Worm (Caenorhabditis elegans) whole organism, L2 larva: ENCODE results near the gene dsb-3.

ENCODE experiments used
- C34F6.9 ChIP-seq: fragments of 150-350 bp; optimal IDR thresholded peaks from 2 replicates; lab custom pipeline; 2014; ENCODE audit warnings: missing biosample characterization, missing genetic modification characterization
- F13H6.1 ChIP-seq: sonication (generic microtip); optimal IDR thresholded peaks from 2 replicates; lab custom pipeline; 2016; ENCODE audit warnings: missing genetic modification characterization, missing compliant biosample characterization
- R02D3.7 ChIP-seq: fragments of 150-350 bp; optimal IDR thresholded peaks from 2 replicates; lab custom pipeline; 2014; ENCODE audit warnings: missing biosample characterization, missing genetic modification characterization
- Y55F3AM.14 ChIP-seq: fragments of 200-800 bp; sonication (Bioruptor generic); optimal IDR thresholded peaks from 2 replicates; lab custom pipeline; 2018; ENCODE audit warnings: mild to moderate bottlenecking, missing genetic modification characterization, missing compliant biosample characterization
- ZK546.5 ChIP-seq: sonication (generic microtip); optimal IDR thresholded peaks from 2 replicates; lab custom pipeline; 2017; ENCODE audit warnings: missing biosample characterization, missing genetic modification characterization
- alr-1 ChIP-seq: fragments of 150-350 bp; optimal IDR thresholded peaks from 2 replicates; lab custom pipeline; 2014; ENCODE audit warnings: missing biosample characterization, missing genetic modification characterization
- aly-2 ChIP-seq: fragments of 150-350 bp; optimal IDR thresholded peaks from 2 replicates; lab custom pipeline; 2014; ENCODE audit warnings: missing biosample characterization, missing genetic modification characterization
- ama-1 ChIP-seq: fragments of 150-350 bp; optimal IDR thresholded peaks from 2 replicates; lab custom pipeline; 2018; ENCODE audit warnings: inconsistent platforms
- blmp-1 ChIP-seq: sonication (generic microtip); optimal IDR thresholded peaks from 2 replicates; lab custom pipeline; 2017; ENCODE audit warnings: missing genetic modification characterization, mild to moderate bottlenecking, missing compliant biosample characterization, antibody characterized with exemption, moderate library complexity; ENCODE audit not compliant: insufficient read depth
- ceh-16 ChIP-seq: fragments of 150-350 bp; optimal IDR thresholded peaks from 2 replicates; lab custom pipeline; 2014; ENCODE audit warnings: missing biosample characterization, missing genetic modification characterization
- ceh-82 ChIP-seq: fragments of 150-350 bp; optimal IDR thresholded peaks from 2 replicates; lab custom pipeline; 2014; ENCODE audit warnings: missing biosample characterization, missing genetic modification characterization
- crh-2 ChIP-seq: sonication (generic microtip); optimal IDR thresholded peaks from 2 replicates; lab custom pipeline; 2017; ENCODE audit warnings: missing biosample characterization, missing genetic modification characterization
- dmd-4 ChIP-seq: sonication (generic microtip); optimal IDR thresholded peaks from 2 replicates; lab custom pipeline; 2017; ENCODE audit warnings: missing biosample characterization, missing genetic modification characterization
- egl-27 ChIP-seq: sonication (generic microtip); optimal IDR thresholded peaks from 3 replicates; lab custom pipeline; 2017; ENCODE audit warnings: missing biosample characterization, missing genetic modification reagents, missing genetic modification characterization
- elt-1 ChIP-seq: fragments of 150-350 bp; optimal IDR thresholded peaks from 2 replicates; lab custom pipeline; 2014; ENCODE audit warnings: missing biosample characterization, missing genetic modification characterization
- elt-3 ChIP-seq: sonication (generic microtip); optimal IDR thresholded peaks from 2 replicates; lab custom pipeline; 2017; ENCODE audit warnings: missing biosample characterization, missing genetic modification characterization
- fos-1 ChIP-seq: fragments of 150-350 bp; optimal IDR thresholded peaks from 2 replicates; lab custom pipeline; 2014; ENCODE audit warnings: missing biosample characterization, missing genetic modification characterization
- gmeb-1 ChIP-seq: fragments of 150-350 bp; optimal IDR thresholded peaks from 2 replicates; lab custom pipeline; 2014; ENCODE audit warnings: missing biosample characterization, missing genetic modification characterization
- lin-11 ChIP-seq: fragments of 150-350 bp; sonication (generic microtip); optimal IDR thresholded peaks from 2 replicates; lab custom pipeline; 2014; ENCODE audit warnings: missing biosample characterization, missing genetic modification characterization, inconsistent platforms, mixed read lengths
- lin-13 ChIP-seq: fragments of 150-350 bp; optimal IDR thresholded peaks from 2 replicates; lab custom pipeline; 2014; ENCODE audit warnings: missing biosample characterization, missing genetic modification reagents, missing genetic modification characterization
- lin-39 ChIP-seq: fragments of 150-350 bp; optimal IDR thresholded peaks from 2 replicates; lab custom pipeline; 2014; ENCODE audit warnings: missing biosample characterization, missing genetic modification reagents, missing genetic modification characterization
- lsy-2 ChIP-seq, 2 experiments: fragments of 150-350 bp in 1 of 2; sonication (generic microtip) in 1 of 2; optimal IDR thresholded peaks; 2 replicates each; lab custom pipeline; 2014 to 2017; ENCODE audit warnings: missing biosample characterization in 2 of 2, missing genetic modification characterization in 2 of 2
- mab-5 ChIP-seq: fragments of 150-350 bp; optimal IDR thresholded peaks from 2 replicates; lab custom pipeline; 2014; ENCODE audit warnings: missing biosample characterization, missing genetic modification characterization
- mbf-1 ChIP-seq: sonication (generic microtip); optimal IDR thresholded peaks from 2 replicates; lab custom pipeline; 2017; ENCODE audit warnings: missing biosample characterization, missing genetic modification characterization
- mdl-1 ChIP-seq, 2 experiments: fragments of 150-350 bp in 1 of 2; sonication (generic microtip) in 1 of 2; optimal IDR thresholded peaks; 2 replicates each; lab custom pipeline; 2017; ENCODE audit warnings: missing biosample characterization in 2 of 2, missing genetic modification characterization in 2 of 2
- nhr-10 ChIP-seq: sonication (generic microtip); optimal IDR thresholded peaks from 2 replicates; lab custom pipeline; 2017; ENCODE audit warnings: missing biosample characterization, missing genetic modification characterization
- nhr-11 ChIP-seq: fragments of 150-350 bp; optimal IDR thresholded peaks from 2 replicates; lab custom pipeline; 2014; ENCODE audit warnings: missing biosample characterization, missing genetic modification characterization
- nhr-12 ChIP-seq: fragments of 150-350 bp; optimal IDR thresholded peaks from 2 replicates; lab custom pipeline; 2014; ENCODE audit warnings: missing biosample characterization, missing genetic modification characterization
- nhr-129 ChIP-seq: fragments of 150-350 bp; optimal IDR thresholded peaks from 2 replicates; lab custom pipeline; 2014; ENCODE audit warnings: missing biosample characterization, missing genetic modification characterization
- nhr-21 ChIP-seq: fragments of 150-350 bp; optimal IDR thresholded peaks from 2 replicates; lab custom pipeline; 2014; ENCODE audit warnings: missing biosample characterization, missing genetic modification characterization
- nhr-23 ChIP-seq: fragments of 150-350 bp; optimal IDR thresholded peaks from 2 replicates; lab custom pipeline; 2014; ENCODE audit warnings: missing biosample characterization, missing genetic modification reagents, missing genetic modification characterization
- nhr-237 ChIP-seq: fragments of 150-350 bp; optimal IDR thresholded peaks from 2 replicates; lab custom pipeline; 2014; ENCODE audit warnings: missing biosample characterization, missing genetic modification characterization
- nhr-25 ChIP-seq: fragments of 150-350 bp; sonication (generic microtip); optimal IDR thresholded peaks from 3 replicates; lab custom pipeline; 2014; ENCODE audit warnings: missing biosample characterization, missing genetic modification characterization
- nhr-6 ChIP-seq: fragments of 150-350 bp; optimal IDR thresholded peaks from 2 replicates; lab custom pipeline; 2014; ENCODE audit warnings: missing biosample characterization, missing genetic modification characterization
- nhr-77 ChIP-seq: fragments of 150-350 bp; optimal IDR thresholded peaks from 2 replicates; lab custom pipeline; 2014; ENCODE audit warnings: missing biosample characterization, missing genetic modification characterization
- peb-1 ChIP-seq: fragments of 150-350 bp; optimal IDR thresholded peaks from 2 replicates; lab custom pipeline; 2014; ENCODE audit warnings: missing biosample characterization, missing genetic modification characterization
- sem-4 ChIP-seq: fragments of 150-350 bp; optimal IDR thresholded peaks from 2 replicates; lab custom pipeline; 2014; ENCODE audit warnings: missing biosample characterization, missing genetic modification reagents, missing genetic modification characterization
- skn-1 ChIP-seq: sonication (generic microtip); optimal IDR thresholded peaks from 2 replicates; lab custom pipeline; 2017; ENCODE audit warnings: missing biosample characterization, missing genetic modification characterization
- sma-3 ChIP-seq: sonication (generic microtip); optimal IDR thresholded peaks from 2 replicates; lab custom pipeline; 2016; ENCODE audit warnings: missing genetic modification reagents, missing genetic modification characterization, missing compliant biosample characterization
- sma-9 ChIP-seq, 2 experiments: fragments of 150-350 bp in 1 of 2; sonication (generic microtip) in 1 of 2; optimal IDR thresholded peaks; 2 replicates each; lab custom pipeline; 2014 to 2016; ENCODE audit warnings: missing genetic modification characterization in 2 of 2, mild to moderate bottlenecking in 1 of 2, missing biosample characterization in 1 of 2, missing compliant biosample characterization in 1 of 2, missing genetic modification reagents in 1 of 2, moderate library complexity in 1 of 2
- snpc-4 ChIP-seq: fragments of 150-350 bp; optimal IDR thresholded peaks from 2 replicates; lab custom pipeline; 2014; ENCODE audit warnings: missing biosample characterization, missing genetic modification characterization
- unc-39 ChIP-seq: fragments of 150-350 bp; optimal IDR thresholded peaks from 2 replicates; lab custom pipeline; 2014; ENCODE audit warnings: missing biosample characterization, missing genetic modification characterization
- unc-55 ChIP-seq: fragments of 150-350 bp; sonication (generic microtip); optimal IDR thresholded peaks from 3 replicates; lab custom pipeline; 2014; ENCODE audit warnings: missing biosample characterization, missing genetic modification reagents, missing genetic modification characterization
- unc-62 ChIP-seq: fragments of 150-350 bp; optimal IDR thresholded peaks from 2 replicates; lab custom pipeline; 2014; ENCODE audit warnings: missing biosample characterization, missing genetic modification reagents, missing genetic modification characterization
- zag-1 ChIP-seq: fragments of 150-350 bp; optimal IDR thresholded peaks from 2 replicates; lab custom pipeline; 2014; ENCODE audit warnings: missing biosample characterization, missing genetic modification characterization
- ztf-1 ChIP-seq: fragments of 200-800 bp; sonication (Bioruptor generic); conservative IDR thresholded peaks from 2 replicates; pipeline ENCODE4 v1.3.6; 2022; ENCODE audit warnings: missing genetic modification characterization, missing compliant biosample characterization
- ztf-11 ChIP-seq: sonication (generic microtip); optimal IDR thresholded peaks from 2 replicates; lab custom pipeline; 2017; ENCODE audit warnings: missing biosample characterization, missing genetic modification characterization
- ztf-4 ChIP-seq: fragments of 150-350 bp; optimal IDR thresholded peaks from 2 replicates; lab custom pipeline; 2014; ENCODE audit warnings: missing biosample characterization, missing genetic modification characterization

dsb-3 gene

DNA sequence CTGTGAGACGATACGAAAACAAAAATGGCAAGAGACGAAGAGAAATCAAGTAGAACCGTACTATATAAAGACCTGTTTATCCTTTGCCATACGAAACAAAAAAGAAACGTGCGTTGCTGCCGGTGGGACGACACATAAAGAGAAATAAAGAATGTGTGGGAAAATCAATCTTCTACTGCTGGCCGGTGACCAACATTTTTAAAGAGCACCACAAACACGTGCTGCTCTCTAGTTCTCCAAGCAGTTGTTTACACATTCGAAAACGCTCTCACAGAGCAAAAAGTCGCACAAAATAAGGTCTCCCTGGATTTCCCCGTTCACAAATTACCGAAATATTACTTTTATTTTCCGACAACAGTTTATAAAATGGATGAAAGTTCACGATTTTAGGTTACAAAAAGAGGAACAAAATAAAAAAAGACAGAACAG is 30.1 kb upstream of the dsb-3 start, which contains the start of gene imp-3 (continued):
- no peak for TF ChIP-seq fos-1 (tag; lab: Kevin White, UChicago)
- peak; percentile 86 for TF ChIP-seq ama-1 (lab: Kevin White, UChicago)
- no peak for TF ChIP-seq skn-1 (tag; lab: Kevin White, UChicago)
- TF ChIP-seq peb-1 (tag; lab: Kevin White, UChicago): no peak
- peak; percentile 61 for TF ChIP-seq gmeb-1 (tag; lab: Kevin White, UChicago)
- peak; percentile 71 for TF ChIP-seq nhr-129 (tag; lab: Kevin White, UChicago)
- no peak for TF ChIP-seq egl-27 (tag; lab: Kevin White, UChicago)
- no peak for TF ChIP-seq zag-1 (tag; lab: Kevin White, UChicago)
- TF ChIP-seq unc-62 (GFP tag; lab: Kevin White, UChicago): no peak

DNA sequence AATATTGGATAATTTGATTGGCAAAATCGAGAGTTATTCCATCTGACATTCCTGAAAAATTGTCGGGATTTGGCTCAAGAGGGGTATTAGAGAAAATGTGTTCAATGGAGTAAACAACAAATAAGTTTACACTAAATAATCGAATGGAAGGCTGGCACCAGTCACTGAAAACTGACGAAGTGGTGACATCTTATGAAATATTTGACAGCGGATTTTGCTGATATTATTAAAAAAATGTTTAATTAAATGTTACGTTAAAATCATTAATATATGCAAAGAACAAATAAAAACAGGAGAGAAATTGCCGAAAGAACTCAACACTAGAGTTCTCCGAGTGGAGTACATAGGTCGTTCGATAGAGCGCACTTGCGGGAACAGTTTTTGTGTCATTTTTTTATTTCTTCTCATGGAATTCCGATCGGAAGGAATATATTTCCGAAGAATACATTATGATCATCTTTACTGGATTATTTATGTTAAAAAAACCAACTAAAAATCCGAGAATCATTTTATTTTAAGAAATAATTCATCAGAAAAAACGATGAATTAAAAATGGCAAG is 26.2 kb upstream of the dsb-3 start, which contains the start of gene tag-322:
Gene tag-322, minus strand, starts transcription at position 51 of the 560 bp plus-strand sequence.
- peak; percentile 69 for TF ChIP-seq sma-3
- peak; percentile 64 for TF ChIP-seq ztf-4 (tag; lab: Kevin White, UChicago)
- no peak for TF ChIP-seq elt-1
- peak; percentile 48 for TF ChIP-seq fos-1 (tag; lab: Kevin White, UChicago)
- TF ChIP-seq ztf-11 (tag; lab: Kevin White, UChicago): no peak
- TF ChIP-seq unc-62 (GFP tag; lab: Kevin White, UChicago): no peak
- TF ChIP-seq lin-11: no peak
- no peak for TF ChIP-seq snpc-4 (tag; lab: Kevin White, UChicago)
- no peak for TF ChIP-seq dmd-4 (tag; lab: Kevin White, UChicago)
- TF ChIP-seq nhr-25: peak; percentile 77
- TF ChIP-seq sma-9 (GFP tag; optimal IDR thresholded peaks at IDR 0.05; lab: Kevin White, UChicago): peak; percentile 73
- no peak for TF ChIP-seq sma-9 (tag; optimal IDR thresholded peaks at IDR 0.05; lab: Kevin White, UChicago)
- TF ChIP-seq ZK546.5 (tag; lab: Kevin White, UChicago): no peak
- TF ChIP-seq nhr-129 (tag; lab: Kevin White, UChicago): peak; percentile 38
- TF ChIP-seq R02D3.7 (tag; lab: Kevin White, UChicago): no peak
- TF ChIP-seq unc-55 (GFP tag; lab: Kevin White, UChicago): peak; percentile 77
- TF ChIP-seq nhr-237 (tag; lab: Kevin White, UChicago): no peak
- peak; percentile 61 for TF ChIP-seq gmeb-1 (tag; lab: Kevin White, UChicago)
- TF ChIP-seq zag-1 (tag; lab: Kevin White, UChicago): no peak
- peak; percentile 72 for TF ChIP-seq C34F6.9 (tag; lab: Kevin White, UChicago)
- no peak for TF ChIP-seq alr-1 (tag; lab: Kevin White, UChicago)
- TF ChIP-seq elt-3 (tag; lab: Kevin White, UChicago): no peak
- peak; percentile 43 for TF ChIP-seq lin-13 (GFP tag; lab: Kevin White, UChicago)
- TF ChIP-seq ceh-82 (tag; lab: Kevin White, UChicago): no peak
- peak; percentile 81 for TF ChIP-seq crh-2 (tag; lab: Kevin White, UChicago)
- TF ChIP-seq nhr-23 (tag; lab: Kevin White, UChicago): no peak
- TF ChIP-seq peb-1 (tag; lab: Kevin White, UChicago): no peak
- TF ChIP-seq mab-5: no peak
- no peak for TF ChIP-seq nhr-12 (tag; lab: Kevin White, UChicago)
- TF ChIP-seq nhr-77 (tag; lab: Kevin White, UChicago): peak; percentile 12
- TF ChIP-seq skn-1 (tag; lab: Kevin White, UChicago): no peak
- TF ChIP-seq nhr-11: no peak
- no peak for TF ChIP-seq ama-1 (lab: Kevin White, UChicago)
- TF ChIP-seq blmp-1 (tag; lab: Kevin White, UChicago): peak; percentile 17
- TF ChIP-seq nhr-10: no peak
- TF ChIP-seq sem-4: peak; percentile 54
- peak; percentile 47 for TF ChIP-seq nhr-6 (tag; lab: Kevin White, UChicago)
- TF ChIP-seq lin-39 (tag; lab: Kevin White, UChicago): no peak
- peak; percentile 56 for TF ChIP-seq nhr-21 (tag; lab: Kevin White, UChicago)
- no peak for TF ChIP-seq Y55F3AM.14 (GFP tag; lab: Kevin White, UChicago)
- TF ChIP-seq unc-39 (tag; lab: Kevin White, UChicago): no peak
- TF ChIP-seq mbf-1 (tag; lab: Kevin White, UChicago): no peak
- no peak for TF ChIP-seq ceh-16 (tag; lab: Kevin White, UChicago)
- TF ChIP-seq F13H6.1 (tag; lab: Kevin White, UChicago): peak; percentile 74
- no peak for TF ChIP-seq egl-27 (tag; lab: Kevin White, UChicago)
- no peak for TF ChIP-seq mdl-1 (tag; optimal IDR thresholded peaks at IDR 0.05; lab: Kevin White, UChicago)
- TF ChIP-seq aly-2 (tag; lab: Kevin White, UChicago): no peak
- TF ChIP-seq lsy-2 (tag; optimal IDR thresholded peaks at IDR 0.05; lab: Kevin White, UChicago): peak; percentile 71 to 91
- no peak for TF ChIP-seq ztf-1
